Worm (Caenorhabditis elegans) whole organism, L1 larva: ENCODE data around the gene C08E8.6.

Experiments
- dpl-1 ChIP-seq, 3 experiments: fragments of 150-350 bp in 2 of 3; sonication (generic microtip) in 1 of 3; optimal IDR thresholded peaks; 2 replicates each; lab custom pipeline; 2014 to 2017; ENCODE audit warnings: missing biosample characterization in 3 of 3, missing genetic modification characterization in 3 of 3, missing genetic modification reagents in 3 of 3
- isw-1 ChIP-seq: fragments of 200-800 bp; sonication (Bioruptor generic); IDR thresholded peaks from 2 replicates; pipeline ENCODE4 v1.3.6; 2022; ENCODE audit warnings: missing genetic modification characterization, missing compliant biosample characterization
- mep-1 ChIP-seq: fragments of 150-350 bp; optimal IDR thresholded peaks from 2 replicates; lab custom pipeline; 2014; ENCODE audit warnings: missing biosample characterization, missing genetic modification characterization

DNA sequence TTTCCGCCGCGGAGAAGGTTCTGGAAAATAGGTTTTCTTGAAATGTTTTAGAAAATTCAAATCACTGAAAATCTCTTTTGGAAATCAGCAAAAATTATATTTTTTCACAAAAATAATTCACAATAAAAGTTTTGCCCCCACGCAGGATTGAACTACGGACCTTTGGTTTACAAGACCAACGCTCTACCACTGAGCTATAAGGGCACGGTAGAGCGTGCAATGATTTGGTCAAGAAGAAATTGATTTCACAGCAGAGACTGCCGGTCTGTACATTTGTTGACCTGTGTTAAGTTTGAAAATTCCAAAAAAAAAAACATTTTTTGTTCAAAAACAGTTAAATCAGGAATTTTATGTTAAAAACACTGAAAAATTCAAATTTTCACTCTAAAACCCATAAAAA lies 44.1 kb upstream of the C08E8.6 start:
- TF ChIP-seq mep-1 (tag; lab: Kevin White, UChicago), result no peak
- TF ChIP-seq isw-1 (GFP tag; lab: Robert Waterston, UW), result no peak
- no peak for TF ChIP-seq dpl-1 (GFP tag; optimal IDR thresholded peaks at IDR 0.05; lab: Kevin White, UChicago)
